Worm (Caenorhabditis elegans): ENCODE results near the gene lgc-12.

ce11 chrIII:7531385-7531784 lies 30.6 kb upstream of the lgc-12 start:
- TF ChIP-seq ceh-9 (tag; optimal IDR thresholded peaks at IDR 0.05) (no peak), pax-1 (tag; optimal IDR thresholded peaks at IDR 0.05) (no peak), lim-6 (tag; optimal IDR thresholded peaks at IDR 0.05) (no peak), ceh-18 (tag; optimal IDR thresholded peaks at IDR 0.05) (no peak), pha-4 (tag; optimal IDR thresholded peaks at IDR 0.05) (no peak), ceh-31 (tag; optimal IDR thresholded peaks at IDR 0.05) (no peak), fax-1 (tag; optimal IDR thresholded peaks at IDR 0.05) (no peak), nhr-11 (tag; optimal IDR thresholded peaks at IDR 0.05) (no peak), ceh-2 (tag; optimal IDR thresholded peaks at IDR 0.05) (no peak), fkh-10 (GFP tag; optimal IDR thresholded peaks at IDR 0.05) (no peak), ceh-34 (tag; optimal IDR thresholded peaks at IDR 0.05) (no peak), hlh-15 (tag; optimal IDR thresholded peaks at IDR 0.05) (no peak), dmd-4 (tag; optimal IDR thresholded peaks at IDR 0.05; ENCODE audit: borderline replicate concordance) (no peak), tbx-2 (tag; optimal IDR thresholded peaks at IDR 0.05) (no peak)
